Worm (Caenorhabditis elegans) whole organism, early embryonic: ENCODE measurements around the gene pals-40.

ENCODE experiments used
- B0310.2 ChIP-seq: sonication (generic microtip); optimal IDR thresholded peaks from 2 replicates; lab custom pipeline; 2016; ENCODE audit warnings: mild to moderate bottlenecking, missing genetic modification characterization, missing compliant biosample characterization
- F13C5.2 ChIP-seq: sonication (generic microtip); optimal IDR thresholded peaks from 2 replicates; lab custom pipeline; 2017; ENCODE audit warnings: mild to moderate bottlenecking, missing genetic modification characterization, inconsistent platforms, missing compliant biosample characterization
- ama-1 ChIP-seq: fragments of 150-350 bp; optimal IDR thresholded peaks from 2 replicates; lab custom pipeline; 2014
- ceh-13 ChIP-seq: fragments of 200-800 bp; sonication (Bioruptor generic); optimal IDR thresholded peaks from 2 replicates; lab custom pipeline; 2018; ENCODE audit warnings: mild to moderate bottlenecking, missing genetic modification characterization, missing compliant biosample characterization
- flt-1 ChIP-seq: fragments of 200-800 bp; sonication (Bioruptor generic); IDR thresholded peaks from 2 replicates; pipeline ENCODE4 v1.3.6; 2022; ENCODE audit warnings: missing genetic modification characterization, missing compliant biosample characterization
- tbx-11 ChIP-seq: fragments of 200-800 bp; sonication (Bioruptor generic); IDR thresholded peaks from 2 replicates; pipeline ENCODE4 v1.3.6; 2022; ENCODE audit warnings: missing genetic modification characterization, missing compliant biosample characterization
- tbx-37 ChIP-seq: fragments of 200-800 bp; sonication (Bioruptor generic); conservative IDR thresholded peaks from 2 replicates; pipeline ENCODE4 v1.3.6; 2022; ENCODE audit warnings: missing genetic modification reagents, missing genetic modification characterization, missing compliant biosample characterization

- TF ChIP-seq F13C5.2 (tag; lab: Kevin White, UChicago): no peak
- no peak for TF ChIP-seq tbx-37 (GFP tag; lab: Robert Waterston, UW)
- TF ChIP-seq B0310.2: no peak
- TF ChIP-seq ama-1 (lab: Kevin White, UChicago): no peak
- TF ChIP-seq tbx-11 (GFP tag; lab: Robert Waterston, UW): no peak
- no peak for TF ChIP-seq flt-1 (GFP tag; lab: Robert Waterston, UW)
- TF ChIP-seq ceh-13 (GFP tag; lab: Kevin White, UChicago): no peak
Measured at ce11 chrIII:1392763-1393162, 15.0 kb upstream of the pals-40 start.
